Worm (Caenorhabditis elegans) whole organism, young adult: ENCODE results near the gene vha-13.

ENCODE experiments used
- B0035.1 ChIP-seq: sonication (generic microtip); optimal IDR thresholded peaks from 2 replicates; lab custom pipeline; 2016; ENCODE audit warnings: missing genetic modification characterization, mild to moderate bottlenecking, missing compliant biosample characterization, missing genotype, missing genetic modification reagents
- B0261.1 ChIP-seq: sonication (generic microtip); optimal IDR thresholded peaks from 2 replicates; lab custom pipeline; 2016; ENCODE audit warnings: mild to moderate bottlenecking, missing genetic modification characterization, moderate library complexity, missing compliant biosample characterization
- C06A6.2 ChIP-seq: fragments of 200-800 bp; sonication (Bioruptor generic); conservative IDR thresholded peaks from 2 replicates; pipeline ENCODE4 v1.3.6; 2022; ENCODE audit warnings: missing genetic modification characterization, missing compliant biosample characterization
- C17E4.6 ChIP-seq: fragments of 200-800 bp; sonication (Bioruptor generic); IDR thresholded peaks from 2 replicates; pipeline ENCODE4 v1.3.6; 2022; ENCODE audit warnings: missing genetic modification reagents, missing genetic modification characterization, missing compliant biosample characterization
- F10E7.11 ChIP-seq: sonication (generic microtip); optimal IDR thresholded peaks from 2 replicates; lab custom pipeline; 2017; ENCODE audit warnings: mild to moderate bottlenecking, missing genetic modification characterization, moderate library complexity, missing compliant biosample characterization
- F23B12.7 ChIP-seq: sonication (generic microtip); optimal IDR thresholded peaks from 2 replicates; lab custom pipeline; 2017; ENCODE audit warnings: missing genetic modification characterization, mild to moderate bottlenecking, missing compliant biosample characterization, antibody characterized with exemption, moderate library complexity; ENCODE audit not compliant: insufficient read depth
- F33H1.4 ChIP-seq: fragments of 200-800 bp; sonication (Bioruptor generic); IDR thresholded peaks from 2 replicates; pipeline ENCODE4 v1.3.6; 2022; ENCODE audit warnings: missing genetic modification reagents, missing genetic modification characterization, missing compliant biosample characterization
- F57A8.1 ChIP-seq: fragments of 200-800 bp; sonication (Bioruptor generic); optimal IDR thresholded peaks from 2 replicates; lab custom pipeline; 2018; ENCODE audit warnings: mild to moderate bottlenecking, missing genetic modification characterization, moderate library complexity, missing compliant biosample characterization
- Y53F4B.3 ChIP-seq: fragments of 200-800 bp; sonication (Bioruptor generic); IDR thresholded peaks from 2 replicates; pipeline ENCODE4 v1.3.6; 2022; ENCODE audit warnings: missing genetic modification reagents, missing genetic modification characterization, missing compliant biosample characterization
- Y53G8AR.9 ChIP-seq: fragments of 200-800 bp; sonication (Bioruptor generic); conservative IDR thresholded peaks from 2 replicates; pipeline ENCODE4 v1.3.6; 2022; ENCODE audit warnings: missing genetic modification reagents, missing genetic modification characterization, missing compliant biosample characterization
- Y79H2A.3 ChIP-seq: fragments of 200-800 bp; sonication (Bioruptor generic); conservative IDR thresholded peaks from 2 replicates; pipeline ENCODE4 v1.3.6; 2022; ENCODE audit warnings: missing genetic modification reagents, missing genetic modification characterization, missing compliant biosample characterization
- ZK185.1 ChIP-seq: sonication (generic microtip); optimal IDR thresholded peaks from 2 replicates; lab custom pipeline; 2016; ENCODE audit warnings: mild to moderate bottlenecking, missing genetic modification characterization, missing compliant biosample characterization; ENCODE audit not compliant: poor library complexity, severe bottlenecking
- aptf-2 ChIP-seq: fragments of 200-800 bp; sonication (Bioruptor generic); conservative IDR thresholded peaks from 2 replicates; pipeline ENCODE4 v1.3.6; 2022; ENCODE audit warnings: missing genetic modification reagents, missing genetic modification characterization, missing compliant biosample characterization
- atf-7 ChIP-seq: sonication (generic microtip); optimal IDR thresholded peaks from 2 replicates; lab custom pipeline; 2017; ENCODE audit warnings: mild to moderate bottlenecking, missing genetic modification characterization, missing compliant biosample characterization
- attf-5 ChIP-seq: fragments of 200-800 bp; sonication (Bioruptor generic); optimal IDR thresholded peaks from 2 replicates; lab custom pipeline; 2018; ENCODE audit warnings: mild to moderate bottlenecking, missing genetic modification characterization, missing compliant biosample characterization
- ccch-3 ChIP-seq: fragments of 200-800 bp; sonication (Bioruptor generic); optimal IDR thresholded peaks from 2 replicates; lab custom pipeline; 2018; ENCODE audit warnings: mild to moderate bottlenecking, missing genetic modification characterization, missing compliant biosample characterization
- cebp-1 ChIP-seq, 2 experiments: fragments of 200-800 bp in 1 of 2; sonication (Bioruptor generic) in 1 of 2; sonication (generic microtip) in 1 of 2; IDR thresholded peaks in 1 of 2; optimal IDR thresholded peaks in 1 of 2; 2 replicates each; pipeline versions ENCODE4 v1.3.6 to Lab custom; 2017 to 2022; ENCODE audit warnings: missing compliant biosample characterization in 2 of 2, missing genetic modification characterization in 2 of 2, mild to moderate bottlenecking in 1 of 2, missing genetic modification reagents in 1 of 2, moderate library complexity in 1 of 2
- cebp-2 ChIP-seq: fragments of 200-800 bp; sonication (Bioruptor generic); IDR thresholded peaks from 2 replicates; pipeline ENCODE4 v1.3.6; 2022; ENCODE audit warnings: missing genetic modification characterization, missing compliant biosample characterization
- ceh-100 ChIP-seq: fragments of 200-800 bp; sonication (Bioruptor generic); IDR thresholded peaks from 2 replicates; pipeline ENCODE4 v1.3.6; 2022; ENCODE audit warnings: missing genetic modification reagents, missing genetic modification characterization, missing compliant biosample characterization
- ceh-40 ChIP-seq: fragments of 200-800 bp; sonication (Bioruptor generic); IDR thresholded peaks from 2 replicates; pipeline ENCODE4 v1.3.6; 2022; ENCODE audit warnings: missing genetic modification characterization, missing compliant biosample characterization
- dpff-1 ChIP-seq: sonication (generic microtip); optimal IDR thresholded peaks from 2 replicates; lab custom pipeline; 2017; ENCODE audit warnings: mild to moderate bottlenecking, missing genetic modification characterization, missing compliant biosample characterization
- efl-1 ChIP-seq: fragments of 150-350 bp; optimal IDR thresholded peaks from 2 replicates; lab custom pipeline; 2014; ENCODE audit warnings: missing biosample characterization, missing genetic modification reagents, missing genetic modification characterization
- egrh-3 ChIP-seq: fragments of 200-800 bp; sonication (Bioruptor generic); IDR thresholded peaks from 2 replicates; pipeline ENCODE4 v1.3.6; 2022; ENCODE audit warnings: missing genetic modification reagents, missing genetic modification characterization, missing compliant biosample characterization
- hlh-26 ChIP-seq: fragments of 200-800 bp; sonication (Bioruptor generic); conservative IDR thresholded peaks from 2 replicates; pipeline ENCODE4 v1.3.6; 2022; ENCODE audit warnings: missing genetic modification reagents, missing genetic modification characterization, missing compliant biosample characterization
- hmg-1.2 ChIP-seq: fragments of 200-800 bp; sonication (Bioruptor generic); IDR thresholded peaks from 2 replicates; pipeline ENCODE4 v1.3.6; 2022; ENCODE audit warnings: missing genetic modification reagents, missing genetic modification characterization, missing compliant biosample characterization
- lin-26 ChIP-seq: fragments of 200-800 bp; sonication (Bioruptor generic); IDR thresholded peaks from 2 replicates; pipeline ENCODE4 v1.3.6; 2022; ENCODE audit warnings: missing genetic modification reagents, missing genetic modification characterization, missing compliant biosample characterization
- lin-40 ChIP-seq: sonication (generic microtip); optimal IDR thresholded peaks from 2 replicates; lab custom pipeline; 2016; ENCODE audit warnings: missing genetic modification characterization, mild to moderate bottlenecking, missing compliant biosample characterization, missing genotype, missing genetic modification reagents
- mcd-1 ChIP-seq: fragments of 200-800 bp; sonication (Bioruptor generic); IDR thresholded peaks from 2 replicates; pipeline ENCODE4 v1.3.6; 2022; ENCODE audit warnings: missing genetic modification reagents, missing genetic modification characterization, missing compliant biosample characterization
- nhr-80 ChIP-seq: sonication (generic microtip); optimal IDR thresholded peaks from 2 replicates; lab custom pipeline; 2016; ENCODE audit warnings: missing genetic modification characterization, missing compliant biosample characterization
- pha-4 ChIP-seq: fragments of 150-350 bp; sonication (generic microtip); optimal IDR thresholded peaks from 2 replicates; lab custom pipeline; 2014; ENCODE audit warnings: missing biosample characterization, missing genetic modification reagents, missing genetic modification characterization
- rpc-1 ChIP-seq, 2 experiments: fragments of 150-350 bp in 1 of 2; sonication (generic microtip) in 1 of 2; optimal IDR thresholded peaks; 2 replicates each; lab custom pipeline; 2014 to 2018; ENCODE audit warnings: missing biosample characterization in 1 of 2, missing genetic modification characterization in 1 of 2, missing genetic modification reagents in 1 of 2, missing genotype in 1 of 2
- sdz-38 ChIP-seq: sonication (generic microtip); optimal IDR thresholded peaks from 2 replicates; lab custom pipeline; 2016; ENCODE audit warnings: missing genotype, missing genetic modification characterization, missing compliant biosample characterization
- sea-2 ChIP-seq: fragments of 200-800 bp; sonication (Bioruptor generic); IDR thresholded peaks from 2 replicates; pipeline ENCODE4 v1.3.6; 2022; ENCODE audit warnings: missing genetic modification characterization, missing compliant biosample characterization
- snpc-1.1 ChIP-seq: sonication (generic microtip); optimal IDR thresholded peaks from 2 replicates; lab custom pipeline; 2017; ENCODE audit warnings: missing genetic modification characterization, mild to moderate bottlenecking, missing compliant biosample characterization, antibody characterized with exemption, moderate library complexity, missing genotype, missing genetic modification reagents; ENCODE audit not compliant: insufficient read depth
- snpc-1.3 ChIP-seq: sonication (generic microtip); optimal IDR thresholded peaks from 2 replicates; lab custom pipeline; 2017; ENCODE audit warnings: missing genetic modification characterization, mild to moderate bottlenecking, missing compliant biosample characterization, antibody characterized with exemption, moderate library complexity, missing genotype, missing genetic modification reagents; ENCODE audit not compliant: insufficient read depth
- snpc-3.4 ChIP-seq: sonication (generic microtip); optimal IDR thresholded peaks from 2 replicates; lab custom pipeline; 2017; ENCODE audit warnings: missing genetic modification characterization, mild to moderate bottlenecking, missing compliant biosample characterization, antibody characterized with exemption, moderate library complexity, missing genotype, missing genetic modification reagents
- sptf-2 ChIP-seq: fragments of 200-800 bp; sonication (Bioruptor generic); optimal IDR thresholded peaks from 2 replicates; lab custom pipeline; 2018; ENCODE audit warnings: mild to moderate bottlenecking, missing genetic modification characterization, missing compliant biosample characterization
- tbx-9 ChIP-seq: sonication (generic microtip); optimal IDR thresholded peaks from 2 replicates; lab custom pipeline; 2016; ENCODE audit warnings: borderline replicate concordance, missing genetic modification characterization, inconsistent platforms, missing compliant biosample characterization
- tlf-1 ChIP-seq: fragments of 200-800 bp; sonication (Bioruptor generic); optimal IDR thresholded peaks from 2 replicates; lab custom pipeline; 2018; ENCODE audit warnings: mild to moderate bottlenecking, missing genetic modification characterization, missing compliant biosample characterization
- unc-62 ChIP-seq: fragments of 150-350 bp; optimal IDR thresholded peaks from 2 replicates; lab custom pipeline; 2014; ENCODE audit warnings: missing biosample characterization, missing genetic modification reagents, missing genetic modification characterization
- zfh-2 ChIP-seq: fragments of 200-800 bp; sonication (Bioruptor generic); conservative IDR thresholded peaks from 2 replicates; pipeline ENCODE4 v1.3.6; 2022; ENCODE audit warnings: missing genetic modification reagents, missing genetic modification characterization, missing compliant biosample characterization
- ztf-26 ChIP-seq: sonication (generic microtip); optimal IDR thresholded peaks from 2 replicates; lab custom pipeline; 2017; ENCODE audit warnings: missing genetic modification characterization, missing compliant biosample characterization
- ztf-6 ChIP-seq: fragments of 200-800 bp; sonication (Bioruptor generic); IDR thresholded peaks from 2 replicates; pipeline ENCODE4 v1.3.6; 2022; ENCODE audit warnings: missing genetic modification reagents, missing genetic modification characterization, missing compliant biosample characterization

The vha-13 gene

DNA sequence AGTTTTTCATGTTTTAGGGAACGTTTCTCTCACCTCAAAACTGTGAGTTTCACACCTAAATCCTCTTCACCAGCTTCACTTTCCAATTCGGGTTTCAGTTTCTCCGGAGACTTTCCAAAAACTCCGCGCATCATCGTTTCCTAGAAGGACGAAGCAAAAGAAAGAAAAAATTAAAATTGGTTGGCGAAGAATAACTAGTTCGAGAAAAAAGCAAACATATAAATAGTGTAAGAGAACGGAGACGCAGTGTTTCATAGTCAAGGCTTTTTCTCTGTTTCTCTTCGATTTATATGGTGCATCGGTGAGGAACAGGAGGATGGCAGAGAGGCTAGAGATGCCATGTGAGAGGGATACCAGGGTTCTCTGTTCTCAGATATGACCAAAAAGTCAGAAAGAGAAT lies 28.8 kb upstream of the vha-13 start, which contains the start of gene F47B8.3:
Gene F47B8.3, minus strand, starts transcription at position 261 of the 400 bp plus-strand sequence.
- no peak for TF ChIP-seq B0261.1 (tag; lab: Kevin White, UChicago)
- no peak for TF ChIP-seq cebp-1 (GFP tag; IDR thresholded peaks at IDR 0.05; lab: Robert Waterston, UW)
- TF ChIP-seq cebp-1 (tag; optimal IDR thresholded peaks at IDR 0.05; lab: Kevin White, UChicago) = peak; percentile 70
- TF ChIP-seq hmg-1.2 (GFP tag; lab: Robert Waterston, UW) = peak; percentile 75; the same call in 1 of the 2 replicates
- no peak for TF ChIP-seq F10E7.11 (tag; lab: Kevin White, UChicago)

DNA sequence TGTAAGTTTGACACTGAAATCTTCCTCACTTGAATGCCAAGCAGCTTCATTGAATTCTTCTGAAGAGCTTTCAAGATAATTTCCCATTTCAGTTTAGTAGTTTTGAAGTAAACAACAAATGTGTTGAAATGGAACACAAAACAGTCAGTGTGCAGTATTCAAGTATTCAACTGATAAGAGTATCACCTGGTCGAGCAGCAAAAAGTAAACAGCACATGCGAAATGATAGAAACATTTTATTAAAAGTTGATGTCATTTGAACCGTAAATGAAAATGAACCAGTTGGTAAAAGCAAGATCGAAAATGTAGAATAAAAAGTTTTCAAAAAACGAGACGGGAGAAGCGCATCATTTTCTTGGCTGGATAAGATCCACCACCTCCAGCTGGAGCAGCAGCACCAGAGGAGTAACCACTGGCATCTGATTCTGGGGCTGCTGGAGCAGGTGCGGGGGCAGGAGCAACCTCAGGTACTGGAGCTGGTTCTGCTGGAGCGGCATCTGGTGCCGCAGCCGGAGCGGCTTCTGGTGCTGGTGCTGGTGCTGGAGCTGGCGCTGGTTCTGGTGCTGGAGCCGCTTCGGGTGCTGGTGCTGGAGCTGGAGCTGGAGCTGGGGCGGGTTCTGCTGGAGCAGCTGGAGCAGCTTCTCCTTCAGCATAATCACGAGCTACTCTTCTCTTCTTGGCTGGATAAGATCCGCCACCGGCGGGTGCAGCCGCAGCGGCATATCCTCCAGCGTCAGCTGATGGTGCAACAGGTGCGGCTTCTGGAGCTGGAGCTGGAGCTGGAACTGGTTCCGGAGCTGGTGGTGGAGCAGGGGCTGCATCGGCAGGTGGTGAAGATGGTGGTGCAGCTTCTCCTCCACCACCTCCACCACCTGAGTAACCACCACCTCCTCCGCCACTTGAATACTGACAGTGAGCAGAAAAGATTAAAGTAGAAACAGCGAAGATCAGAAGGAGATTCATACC lies 26.7 kb upstream of the vha-13 start, which contains the start of the genes F47B8.4 and F47B8.18:
Gene F47B8.4, minus strand, starts transcription at position 172 of the 966 bp plus-strand sequence.
Gene F47B8.18, minus strand, starts transcription at position 963 of the 966 bp plus-strand sequence.
- TF ChIP-seq C06A6.2 (GFP tag; lab: Robert Waterston, UW) (no peak), snpc-1.3 (tag; lab: Kevin White, UChicago) (no peak), zfh-2 (GFP tag; lab: Robert Waterston, UW) (peak; percentile 95), aptf-2 (GFP tag; lab: Robert Waterston, UW) (no peak), nhr-80 (tag; lab: Kevin White, UChicago) (peak; percentile 56), snpc-1.1 (tag; lab: Kevin White, UChicago) (no peak), atf-7 (tag; lab: Kevin White, UChicago) (no peak), attf-5 (GFP tag; lab: Kevin White, UChicago) (no peak), ceh-100 (no peak), ztf-6 (GFP tag; lab: Robert Waterston, UW) (no peak), lin-26 (GFP tag; lab: Robert Waterston, UW) (0 out of 2 replicates have a peak, but pooled peaks have one; percentile 53), Y53G8AR.9 (GFP tag; lab: Robert Waterston, UW) (no peak), ccch-3 (GFP tag; lab: Kevin White, UChicago) (no peak), Y79H2A.3 (GFP tag; lab: Robert Waterston, UW) (no peak), C17E4.6 (no peak), sdz-38 (no peak), tlf-1 (no peak), mcd-1 (peak; percentile 55; the same call in 1 of the 2 replicates), rpc-1 (optimal IDR thresholded peaks at IDR 0.05; lab: Kevin White, UChicago) (no peak), rpc-1 (tag; optimal IDR thresholded peaks at IDR 0.05; lab: Kevin White, UChicago) (no peak), F57A8.1 (GFP tag; lab: Kevin White, UChicago) (no peak), egrh-3 (GFP tag; lab: Robert Waterston, UW) (peak; percentile 99), lin-40 (no peak), sptf-2 (peak; percentile 15), ZK185.1 (tag; lab: Kevin White, UChicago) (no peak), Y53F4B.3 (GFP tag; lab: Robert Waterston, UW) (no peak), dpff-1 (tag; lab: Kevin White, UChicago) (no peak), tbx-9 (tag; lab: Kevin White, UChicago) (no peak), B0035.1 (tag; lab: Kevin White, UChicago) (no peak), ztf-26 (tag; lab: Kevin White, UChicago) (no peak), snpc-3.4 (tag; lab: Kevin White, UChicago) (no peak), sea-2 (GFP tag; lab: Robert Waterston, UW) (no peak), cebp-2 (GFP tag; lab: Robert Waterston, UW) (no peak), efl-1 (GFP tag; lab: Kevin White, UChicago) (no peak), hlh-26 (no peak), ceh-40 (GFP tag; lab: Robert Waterston, UW) (no peak), F33H1.4 (GFP tag; lab: Robert Waterston, UW) (no peak), unc-62 (no peak), pha-4 (tag; lab: Kevin White, UChicago) (no peak), F23B12.7 (tag; lab: Kevin White, UChicago) (no peak)
